Worm (Caenorhabditis elegans) whole organism, early embryonic: ENCODE results near the gene flp-32.

Source experiments
- B0310.2 ChIP-seq: sonication (generic microtip); optimal IDR thresholded peaks from 2 replicates; lab custom pipeline; 2016; ENCODE audit warnings: mild to moderate bottlenecking, missing genetic modification characterization, missing compliant biosample characterization
- aly-1 ChIP-seq: sonication (generic microtip); optimal IDR thresholded peaks from 2 replicates; lab custom pipeline; 2016; ENCODE audit warnings: missing genetic modification characterization, missing compliant biosample characterization
- ama-1 ChIP-seq: fragments of 150-350 bp; optimal IDR thresholded peaks from 2 replicates; lab custom pipeline; 2014
- flt-1 ChIP-seq: fragments of 200-800 bp; sonication (Bioruptor generic); IDR thresholded peaks from 2 replicates; pipeline ENCODE4 v1.3.6; 2022; ENCODE audit warnings: missing genetic modification characterization, missing compliant biosample characterization
- hmbx-1 ChIP-seq: sonication (generic microtip); optimal IDR thresholded peaks from 2 replicates; lab custom pipeline; 2016; ENCODE audit warnings: mild to moderate bottlenecking, missing genetic modification characterization, missing compliant biosample characterization
- scrt-1 ChIP-seq: fragments of 200-800 bp; sonication (Bioruptor generic); IDR thresholded peaks from 2 replicates; pipeline ENCODE4 v1.3.6; 2022; ENCODE audit warnings: missing genetic modification characterization, missing compliant biosample characterization

DNA sequence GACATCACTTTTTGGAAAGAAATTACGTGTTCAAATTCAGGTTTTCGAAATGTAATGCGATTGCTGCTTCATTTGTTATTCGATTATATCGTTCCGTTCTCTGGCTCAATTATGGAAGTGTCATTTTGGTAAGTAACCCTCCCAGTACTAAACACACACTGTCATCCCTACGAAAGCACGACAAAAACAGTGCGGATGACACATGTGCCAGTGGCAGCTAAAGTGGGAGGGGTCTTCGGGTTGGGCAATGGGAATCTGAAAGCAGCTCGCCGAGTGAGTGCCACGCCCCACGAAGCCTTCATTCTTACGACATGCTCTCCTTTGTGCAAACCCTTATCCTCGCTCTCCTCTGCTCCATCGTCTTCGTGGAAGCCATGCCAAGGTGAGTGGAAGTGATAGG is at the start of gene flp-32:
- no peak for TF ChIP-seq B0310.2 (tag; lab: Kevin White, UChicago)
- no peak for TF ChIP-seq aly-1 (tag; lab: Kevin White, UChicago)
- TF ChIP-seq hmbx-1 (tag; lab: Kevin White, UChicago), result no peak
- no peak for TF ChIP-seq scrt-1 (GFP tag; lab: Robert Waterston, UW)
- no peak for TF ChIP-seq ama-1 (lab: Kevin White, UChicago)
- TF ChIP-seq flt-1 (GFP tag; lab: Robert Waterston, UW), result no peak
